Fruit fly (Drosophila melanogaster) whole organism, embryonic: ENCODE data around the gene Kaz1-ORFB.

Source experiments
- Aef1 ChIP-seq: fragments of 200-800 bp; sonication (Bioruptor generic); IDR thresholded peaks from 3 replicates; pipeline ENCODE4 v1.3.6; 2022; ENCODE audit warnings: missing biosample characterization, missing genetic modification characterization
- B-H1 ChIP-seq: fragments of 200-800 bp; sonication (Bioruptor generic); IDR thresholded peaks from 3 replicates; pipeline ENCODE4 v1.3.6; 2022; ENCODE audit warnings: missing biosample characterization, missing genetic modification characterization
- C15 ChIP-seq: fragments of 200-800 bp; sonication (Bioruptor generic); IDR thresholded peaks from 3 replicates; pipeline ENCODE4 v1.3.6; 2022; ENCODE audit warnings: missing biosample characterization, missing genetic modification characterization
- CG10366 ChIP-seq: fragments of 200-800 bp; sonication (Bioruptor generic); IDR thresholded peaks from 2 replicates; pipeline ENCODE4 v1.3.6; 2022; ENCODE audit warnings: missing biosample characterization, missing genetic modification characterization
- CG11085 ChIP-seq: fragments of 200-800 bp; sonication (Bioruptor generic); IDR thresholded peaks from 2 replicates; pipeline ENCODE4 v1.3.6; 2022; ENCODE audit warnings: missing biosample characterization, missing genetic modification characterization
- CG12071 ChIP-seq: fragments of 200-800 bp; sonication (Bioruptor generic); optimal IDR thresholded peaks from 3 replicates; lab custom pipeline; 2018; ENCODE audit warnings: missing biosample characterization, mild to moderate bottlenecking, missing genetic modification characterization
- CG12744 ChIP-seq: fragments of 200-800 bp; sonication (Bioruptor generic); optimal IDR thresholded peaks from 2 replicates; lab custom pipeline; 2016; ENCODE audit warnings: missing biosample characterization, missing genetic modification characterization
- CG14014 ChIP-seq: fragments of 200-800 bp; sonication (Bioruptor generic); IDR thresholded peaks from 2 replicates; pipeline ENCODE4 v1.3.6; 2022; ENCODE audit warnings: missing biosample characterization, missing genetic modification characterization
- CG15269 ChIP-seq: fragments of 200-800 bp; sonication (Bioruptor generic); optimal IDR thresholded peaks from 2 replicates; lab custom pipeline; 2018; ENCODE audit warnings: missing biosample characterization, mild to moderate bottlenecking, missing genetic modification characterization, moderate library complexity
- CG15479 ChIP-seq: fragments of 200-800 bp; sonication (Bioruptor generic); optimal IDR thresholded peaks from 3 replicates; lab custom pipeline; 2019; ENCODE audit warnings: missing biosample characterization, mild to moderate bottlenecking, missing genetic modification characterization, moderate library complexity
- CG18262 ChIP-seq: fragments of 200-800 bp; optimal IDR thresholded peaks from 3 replicates; lab custom pipeline; 2019; ENCODE audit warnings: missing biosample characterization, mild to moderate bottlenecking, missing genetic modification characterization, moderate library complexity
- CG2678 ChIP-seq: fragments of 200-800 bp; sonication (Bioruptor generic); optimal IDR thresholded peaks from 3 replicates; lab custom pipeline; 2019; ENCODE audit warnings: missing biosample characterization, mild to moderate bottlenecking, missing genetic modification characterization, moderate library complexity
- CG30403 ChIP-seq: fragments of 200-800 bp; sonication (Bioruptor generic); optimal IDR thresholded peaks from 3 replicates; lab custom pipeline; 2016; ENCODE audit warnings: missing biosample characterization, missing genetic modification characterization
- CG32772 ChIP-seq: fragments of 200-800 bp; sonication (Bioruptor generic); IDR thresholded peaks from 2 replicates; pipeline ENCODE4 v1.3.6; 2022; ENCODE audit warnings: missing biosample characterization, missing genetic modification characterization
- CG4360 ChIP-seq: fragments of 200-800 bp; sonication (Bioruptor generic); IDR thresholded peaks from 2 replicates; pipeline ENCODE4 v1.3.6; 2022; ENCODE audit warnings: missing biosample characterization, missing genetic modification characterization
- CG43689 ChIP-seq: fragments of 200-800 bp; sonication (Bioruptor generic); IDR thresholded peaks from 2 replicates; pipeline ENCODE4 v1.3.6; 2022; ENCODE audit warnings: missing biosample characterization, missing genetic modification characterization
- CG5245 ChIP-seq: fragments of 200-800 bp; sonication (Bioruptor generic); optimal IDR thresholded peaks from 3 replicates; lab custom pipeline; 2016; ENCODE audit warnings: missing biosample characterization, missing genetic modification characterization
- CG8765 ChIP-seq: fragments of 200-800 bp; sonication (Bioruptor generic); IDR thresholded peaks from 2 replicates; pipeline ENCODE4 v1.3.6; 2022; ENCODE audit warnings: missing biosample characterization, missing genetic modification characterization
- CG9932 ChIP-seq: fragments of 200-800 bp; sonication (Bioruptor generic); IDR thresholded peaks from 2 replicates; pipeline ENCODE4 v1.3.6; 2022; ENCODE audit warnings: missing biosample characterization, missing genetic modification characterization
- CkIIα-i1 ChIP-seq: fragments of 200-800 bp; sonication (Bioruptor generic); IDR thresholded peaks from 2 replicates; pipeline ENCODE4 v1.3.6; 2022; ENCODE audit warnings: missing biosample characterization, missing genetic modification characterization
- Dip3 ChIP-seq: fragments of 200-800 bp; sonication (Bioruptor generic); optimal IDR thresholded peaks from 3 replicates; lab custom pipeline; 2016; ENCODE audit warnings: missing biosample characterization, missing genetic modification characterization
- Doc3 ChIP-seq: fragments of 200-800 bp; sonication (Bioruptor generic); IDR thresholded peaks from 3 replicates; pipeline ENCODE4 v1.3.6; 2022; ENCODE audit warnings: missing biosample characterization, missing genetic modification characterization; ENCODE audit not compliant: partially characterized antibody
- Dp ChIP-seq: fragments of 200-800 bp; sonication (Bioruptor generic); optimal IDR thresholded peaks from 2 replicates; lab custom pipeline; 2018; ENCODE audit warnings: missing biosample characterization, mild to moderate bottlenecking, missing genetic modification characterization, moderate library complexity
- Fer2 ChIP-seq: fragments of 200-800 bp; sonication (Bioruptor generic); optimal IDR thresholded peaks from 2 replicates; lab custom pipeline; 2018; ENCODE audit warnings: missing biosample characterization, mild to moderate bottlenecking, missing genetic modification characterization, moderate library complexity
- Fer3 ChIP-seq: fragments of 200-800 bp; sonication (Bioruptor generic); optimal IDR thresholded peaks from 2 replicates; lab custom pipeline; 2018; ENCODE audit warnings: missing biosample characterization, mild to moderate bottlenecking, missing genetic modification characterization, moderate library complexity
- HLH4C ChIP-seq: fragments of 200-800 bp; sonication (Bioruptor generic); IDR thresholded peaks from 3 replicates; pipeline ENCODE4 v1.3.6; 2022; ENCODE audit warnings: missing biosample characterization, missing genetic modification characterization; ENCODE audit not compliant: partially characterized antibody
- Hr39 ChIP-seq: fragments of >200 bp; optimal IDR thresholded peaks from 2 replicates; lab custom pipeline; 2017
- Hr78 ChIP-seq, 2 experiments: fragments of 200-800 bp in 1 of 2; fragments of >200 bp in 1 of 2; sonication (Bioruptor generic) in 1 of 2; optimal IDR thresholded peaks; 2 replicates each; lab custom pipeline; 2017 to 2019; ENCODE audit warnings: missing biosample characterization in 2 of 2, missing genetic modification characterization in 2 of 2, mild to moderate bottlenecking in 1 of 2, moderate library complexity in 1 of 2
- Med ChIP-seq: fragments of 200-800 bp; sonication (Bioruptor generic); peaks from one replicate; lab custom pipeline; 2016; ENCODE audit warnings: missing biosample characterization, missing genetic modification characterization, mild to moderate bottlenecking, inconsistent platforms, moderate library complexity
- Mes4 ChIP-seq: fragments of 200-800 bp; sonication (Bioruptor generic); optimal IDR thresholded peaks from 2 replicates; lab custom pipeline; 2016; ENCODE audit warnings: missing biosample characterization, missing genetic modification characterization
- NC2α ChIP-seq: fragments of 200-800 bp; sonication (Bioruptor generic); optimal IDR thresholded peaks from 2 replicates; lab custom pipeline; 2016; ENCODE audit warnings: missing biosample characterization, missing genetic modification characterization
- NfI ChIP-seq: fragments of 200-800 bp; sonication (Bioruptor generic); optimal IDR thresholded peaks from 3 replicates; lab custom pipeline; 2018; ENCODE audit warnings: missing biosample characterization, mild to moderate bottlenecking, missing genetic modification characterization, moderate library complexity
- PHDP ChIP-seq: fragments of 200-800 bp; sonication (Bioruptor generic); optimal IDR thresholded peaks from 3 replicates; lab custom pipeline; 2018; ENCODE audit warnings: missing biosample characterization, mild to moderate bottlenecking, missing genetic modification characterization, moderate library complexity
- Pdp1 ChIP-seq, 2 experiments: fragments of 200-800 bp; sonication (Bioruptor generic); optimal IDR thresholded peaks; 3 replicates each; lab custom pipeline; 2016; ENCODE audit warnings: missing biosample characterization in 2 of 2, missing genetic modification characterization in 2 of 2, mild to moderate bottlenecking in 1 of 2, moderate library complexity in 1 of 2
- Rfx ChIP-seq: fragments of 200-800 bp; sonication (Bioruptor generic); IDR thresholded peaks from 2 replicates; pipeline ENCODE4 v1.3.6; 2022; ENCODE audit warnings: missing biosample characterization, missing genetic modification characterization
- ac ChIP-seq: fragments of 200-800 bp; sonication (Bioruptor generic); optimal IDR thresholded peaks from 3 replicates; lab custom pipeline; 2017; ENCODE audit warnings: missing biosample characterization, mild to moderate bottlenecking, missing genetic modification characterization
- cg ChIP-seq: fragments of 200-800 bp; sonication (Bioruptor generic); optimal IDR thresholded peaks from 3 replicates; lab custom pipeline; 2019; ENCODE audit warnings: missing biosample characterization, mild to moderate bottlenecking, missing genetic modification characterization, moderate library complexity
- chm ChIP-seq: fragments of 200-800 bp; sonication (Bioruptor generic); IDR thresholded peaks from 2 replicates; pipeline ENCODE4 v1.3.6; 2022; ENCODE audit warnings: missing biosample characterization, missing genetic modification characterization
- corto ChIP-seq: fragments of 200-800 bp; sonication (Bioruptor generic); optimal IDR thresholded peaks from 2 replicates; lab custom pipeline; 2016; ENCODE audit warnings: missing biosample characterization, mild to moderate bottlenecking, missing genetic modification characterization, moderate library complexity
- croc ChIP-seq: fragments of 200-800 bp; sonication (Bioruptor generic); conservative IDR thresholded peaks from 3 replicates; pipeline ENCODE4 v1.3.6; 2022; ENCODE audit warnings: missing biosample characterization, missing genetic modification characterization
- dmrt11E ChIP-seq: fragments of 200-800 bp; sonication (Bioruptor generic); optimal IDR thresholded peaks from 3 replicates; lab custom pipeline; 2018; ENCODE audit warnings: missing biosample characterization, mild to moderate bottlenecking, missing genetic modification characterization, moderate library complexity
- dpn ChIP-seq, 2 experiments: fragments of 200-800 bp; sonication (Bioruptor generic); optimal IDR thresholded peaks; 3 replicates each; lab custom pipeline; 2016; ENCODE audit warnings: missing biosample characterization in 2 of 2, missing genetic modification characterization in 2 of 2
- emc ChIP-seq: fragments of 200-800 bp; sonication (Bioruptor generic); optimal IDR thresholded peaks from 2 replicates; lab custom pipeline; 2016; ENCODE audit warnings: missing biosample characterization, missing genetic modification characterization
- ind ChIP-seq: fragments of 200-800 bp; sonication (Bioruptor generic); optimal IDR thresholded peaks from 3 replicates; lab custom pipeline; 2016; ENCODE audit warnings: missing biosample characterization, missing genetic modification characterization
- oc ChIP-seq: fragments of 200-800 bp; sonication (Bioruptor generic); optimal IDR thresholded peaks from 2 replicates; lab custom pipeline; 2018; ENCODE audit warnings: missing biosample characterization, mild to moderate bottlenecking, missing genetic modification characterization, moderate library complexity
- pb ChIP-seq: fragments of 200-800 bp; sonication (Bioruptor generic); optimal IDR thresholded peaks from 3 replicates; lab custom pipeline; 2016; ENCODE audit warnings: missing biosample characterization, missing genetic modification characterization
- stwl ChIP-seq: fragments of 200-800 bp; sonication (Bioruptor generic); optimal IDR thresholded peaks from 3 replicates; lab custom pipeline; 2018; ENCODE audit warnings: missing biosample characterization, mild to moderate bottlenecking, missing genetic modification characterization, moderate library complexity
- twi ChIP-seq: fragments of 200-800 bp; optimal IDR thresholded peaks from 2 replicates; lab custom pipeline; 2019; ENCODE audit warnings: missing biosample characterization, mild to moderate bottlenecking, missing genetic modification characterization, moderate library complexity
- unc-4 ChIP-seq: fragments of 200-800 bp; sonication (Bioruptor generic); IDR thresholded peaks from 2 replicates; pipeline ENCODE4 v1.3.6; 2022; ENCODE audit warnings: missing biosample characterization, missing genetic modification characterization; ENCODE audit not compliant: partially characterized antibody
- unpg ChIP-seq: fragments of 200-800 bp; sonication (Bioruptor generic); optimal IDR thresholded peaks from 3 replicates; lab custom pipeline; 2018; ENCODE audit warnings: missing biosample characterization, mild to moderate bottlenecking, missing genetic modification characterization, moderate library complexity
- usp ChIP-seq: fragments of >200 bp; optimal IDR thresholded peaks from 2 replicates; lab custom pipeline; 2017; ENCODE audit warnings: missing biosample characterization, missing genetic modification characterization

The Kaz1-ORFB gene

dm6 chr3L:184251-184650 is 32.2 kb upstream of the Kaz1-ORFB start, which contains the start of the genes CG34140, Mkp and Mtch (continued):
- TF ChIP-seq CG43689 (GFP tag; lab: Robert Waterston, UW): 0 out of 2 replicates have a peak, but pooled peaks have one; percentile 29
- TF ChIP-seq twi (tag; lab: Kevin White, UChicago): no peak
- TF ChIP-seq CG12071 (GFP tag; lab: Kevin White, UChicago): no peak
- peak; percentile 99 for TF ChIP-seq Med (GFP tag; lab: Kevin White, UChicago)
- TF ChIP-seq Doc3 (GFP tag; lab: Robert Waterston, UW): peak; percentile 97
- no peak for TF ChIP-seq CkIIα-i1 (GFP tag; lab: Robert Waterston, UW)
- TF ChIP-seq Fer2 (tag; lab: Kevin White, UChicago): peak; percentile 64
- peak; percentile 96 for TF ChIP-seq unc-4 (GFP tag; lab: Robert Waterston, UW)
- peak; percentile 82 for TF ChIP-seq CG12744 (GFP tag; lab: Kevin White, UChicago)
- peak; percentile 79 for TF ChIP-seq CG32772 (GFP tag; lab: Robert Waterston, UW)
- TF ChIP-seq CG18262 (tag; lab: Kevin White, UChicago): no peak
- peak; percentile 87 for TF ChIP-seq Rfx (GFP tag; lab: Robert Waterston, UW)
- peak; percentile 91 for TF ChIP-seq dpn (GFP tag; optimal IDR thresholded peaks at IDR 0.05; lab: Kevin White, UChicago)
- TF ChIP-seq corto (GFP tag; lab: Kevin White, UChicago): peak; percentile 79
- no peak for TF ChIP-seq CG15479 (GFP tag; lab: Kevin White, UChicago)
- TF ChIP-seq Aef1: peak; percentile 88
- peak; percentile 39 for TF ChIP-seq pb
- no peak for TF ChIP-seq ac (GFP tag; lab: Kevin White, UChicago)
- TF ChIP-seq CG14014 (GFP tag; lab: Robert Waterston, UW): peak; percentile 77
- TF ChIP-seq CG9932 (GFP tag; lab: Robert Waterston, UW): peak; percentile 92
- peak; percentile 64 for TF ChIP-seq chm
- TF ChIP-seq CG4360 (GFP tag; lab: Robert Waterston, UW): peak; percentile 71
- TF ChIP-seq PHDP (tag; lab: Kevin White, UChicago): no peak
- peak; percentile 80 for TF ChIP-seq dmrt11E
- TF ChIP-seq oc (tag; lab: Kevin White, UChicago): no peak
- no peak; the same call in 2 of the 3 replicates for TF ChIP-seq B-H1 (GFP tag; lab: Robert Waterston, UW)
- TF ChIP-seq CG10366 (GFP tag; lab: Robert Waterston, UW): peak; percentile 84
- TF ChIP-seq Hr39 (lab: Kevin White, UChicago): no peak
- peak; percentile 92 for TF ChIP-seq HLH4C (GFP tag; lab: Robert Waterston, UW)
- TF ChIP-seq NfI: peak; percentile 81
- TF ChIP-seq CG15269 (tag; lab: Kevin White, UChicago): no peak
- peak; percentile 67 for TF ChIP-seq stwl (tag; lab: Kevin White, UChicago)
- peak; percentile 59 for TF ChIP-seq croc (GFP tag; lab: Robert Waterston, UW)
- TF ChIP-seq Dp (GFP tag; lab: Kevin White, UChicago): peak; percentile 36
- TF ChIP-seq Mes4: peak; percentile 81
- peak; percentile 93 for TF ChIP-seq Dip3
- peak; percentile 68 for TF ChIP-seq emc
- no peak for TF ChIP-seq unpg (GFP tag; lab: Kevin White, UChicago)
- no peak for TF ChIP-seq Hr78 (GFP tag; optimal IDR thresholded peaks at IDR 0.05; lab: Kevin White, UChicago)
- TF ChIP-seq CG5245 (GFP tag; lab: Kevin White, UChicago): peak; percentile 69
- TF ChIP-seq Fer3 (tag; lab: Kevin White, UChicago): no peak
- no peak for TF ChIP-seq cg (GFP tag; lab: Kevin White, UChicago)
- peak; percentile 94 for TF ChIP-seq CG30403 (GFP tag; lab: Kevin White, UChicago)
- TF ChIP-seq Pdp1 (GFP tag; optimal IDR thresholded peaks at IDR 0.05; lab: Kevin White, UChicago): peak; percentile 90 to 99
- TF ChIP-seq ind (GFP tag; lab: Kevin White, UChicago): peak; percentile 91
- TF ChIP-seq CG8765: peak; percentile 58; the same call in 1 of the 2 replicates
- no peak for TF ChIP-seq CG2678 (tag; lab: Kevin White, UChicago)
- peak; percentile 65 for TF ChIP-seq NC2α (GFP tag; lab: Kevin White, UChicago)
- TF ChIP-seq usp (GFP tag; lab: Kevin White, UChicago): no peak
- peak; percentile 67; the same call in 1 of the 3 replicates for TF ChIP-seq C15 (GFP tag; lab: Robert Waterston, UW)
- TF ChIP-seq CG11085: peak; percentile 65
